Fruit fly (Drosophila melanogaster) whole organism, adult: ENCODE data around the gene CG5388.
A peak's percentile ranks its signal among the peaks of the same experiment; 100 is the strongest.

Experiments
- CG11617 ChIP-seq: fragments of 200-800 bp; sonication (Bioruptor generic); optimal IDR thresholded peaks from 2 replicates; lab custom pipeline; 2017; ENCODE audit warnings: mild to moderate bottlenecking, missing biosample characterization, missing genetic modification reagents, missing genetic modification characterization
- CG12768 ChIP-seq: fragments of 200-800 bp; sonication (Bioruptor generic); optimal IDR thresholded peaks from 2 replicates; lab custom pipeline; 2017; ENCODE audit warnings: missing biosample characterization, missing genetic modification characterization, mild to moderate bottlenecking, moderate library complexity, missing genetic modification reagents
- CG1620 ChIP-seq: fragments of 200-800 bp; sonication (Bioruptor generic); optimal IDR thresholded peaks from 2 replicates; lab custom pipeline; 2016; ENCODE audit warnings: missing biosample characterization, missing genetic modification characterization
- CG5204 ChIP-seq: fragments of 200-800 bp; sonication (Bioruptor generic); optimal IDR thresholded peaks from 2 replicates; lab custom pipeline; 2016; ENCODE audit warnings: missing biosample characterization, missing genetic modification characterization
- CG7045 ChIP-seq: fragments of 200-800 bp; sonication (Bioruptor generic); optimal IDR thresholded peaks from 2 replicates; lab custom pipeline; 2017; ENCODE audit warnings: missing biosample characterization, mild to moderate bottlenecking, missing genetic modification characterization
- CG7101 ChIP-seq: fragments of 200-800 bp; sonication (Bioruptor generic); optimal IDR thresholded peaks from 2 replicates; lab custom pipeline; 2018; ENCODE audit warnings: missing biosample characterization, mild to moderate bottlenecking, missing genetic modification characterization, moderate library complexity
- Clk ChIP-seq: fragments of 200-800 bp; sonication (Bioruptor generic); optimal IDR thresholded peaks from 2 replicates; lab custom pipeline; 2017; ENCODE audit warnings: missing biosample characterization, missing genetic modification characterization
- cic ChIP-seq: fragments of 200-800 bp; sonication (Bioruptor generic); optimal IDR thresholded peaks from 2 replicates; lab custom pipeline; 2017; ENCODE audit warnings: missing biosample characterization, mild to moderate bottlenecking, missing genetic modification characterization, moderate library complexity
- cnc ChIP-seq, 2 experiments: fragments of >200 bp; optimal IDR thresholded peaks; 2 replicates each; lab custom pipeline; 2017
- kay ChIP-seq: fragments of 200-800 bp; sonication (Bioruptor generic); peaks from one replicate; lab custom pipeline; 2016; ENCODE audit warnings: missing biosample characterization, missing genetic modification characterization, borderline replicate concordance
- ovo ChIP-seq: fragments of 200-800 bp; sonication (Bioruptor generic); optimal IDR thresholded peaks from 2 replicates; lab custom pipeline; 2016; ENCODE audit warnings: missing biosample characterization, missing genetic modification characterization

DNA sequence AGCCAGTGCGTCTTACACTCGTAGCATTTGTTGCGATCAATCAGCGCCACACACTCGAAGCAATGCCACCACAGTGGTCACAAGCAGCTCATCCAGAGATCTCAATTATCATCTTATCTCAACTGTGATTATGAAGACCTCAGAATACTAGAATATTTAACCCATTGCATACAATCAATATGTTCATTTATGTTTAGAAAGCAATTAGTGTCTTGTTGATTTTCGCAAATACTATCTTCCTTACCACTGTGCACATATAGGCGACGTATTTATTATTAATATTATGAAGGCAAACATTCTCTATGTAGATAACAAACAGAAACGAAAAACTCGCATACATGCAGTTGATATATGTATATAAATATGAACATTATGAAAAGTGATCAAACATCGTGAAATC lies 18.7 kb upstream of the CG5388 start:
- TF ChIP-seq Clk (GFP tag; lab: Kevin White, UChicago) (no peak), CG7045 (GFP tag; lab: Kevin White, UChicago) (peak; percentile 55), cic (GFP tag; lab: Kevin White, UChicago) (peak; percentile 29), CG11617 (GFP tag; lab: Kevin White, UChicago) (peak; percentile 63), CG12768 (peak; percentile 79), kay (GFP tag; lab: Kevin White, UChicago) (no peak), CG1620 (GFP tag; lab: Kevin White, UChicago) (no peak), ovo (GFP tag; lab: Kevin White, UChicago) (no peak), CG5204 (no peak), cnc (optimal IDR thresholded peaks at IDR 0.05; lab: Kevin White, UChicago) (no peak), CG7101 (tag; lab: Kevin White, UChicago) (peak; percentile 80)
